Worm (Caenorhabditis elegans) whole organism, L1 larva: Measurements from ENCODE around the gene srh-45.

Experiments used
- F16B12.6 ChIP-seq: fragments of 150-350 bp; optimal IDR thresholded peaks from 2 replicates; lab custom pipeline; 2014; ENCODE audit warnings: missing biosample characterization, missing genetic modification characterization
- Y116A8C.19 ChIP-seq: sonication (generic microtip); optimal IDR thresholded peaks from 2 replicates; lab custom pipeline; 2016; ENCODE audit warnings: missing compliant biosample characterization, missing genetic modification characterization, borderline replicate concordance
- aly-2 ChIP-seq: fragments of 150-350 bp; optimal IDR thresholded peaks from 2 replicates; lab custom pipeline; 2014; ENCODE audit warnings: missing biosample characterization, missing genetic modification characterization
- ceh-82 ChIP-seq, 3 experiments: fragments of 150-350 bp in 1 of 3; sonication (generic microtip) in 2 of 3; optimal IDR thresholded peaks; 2 replicates each; lab custom pipeline; 2014 to 2017; ENCODE audit warnings: missing biosample characterization in 3 of 3, missing genetic modification characterization in 3 of 3
- ceh-88 ChIP-seq: fragments of 200-800 bp; sonication (Bioruptor generic); IDR thresholded peaks from 2 replicates; pipeline ENCODE4 v1.3.6; 2022; ENCODE audit warnings: missing genetic modification characterization, missing compliant biosample characterization
- ceh-90 ChIP-seq: sonication (generic microtip); optimal IDR thresholded peaks from 2 replicates; lab custom pipeline; 2016; ENCODE audit warnings: missing genetic modification characterization, missing compliant biosample characterization
- ces-1 ChIP-seq: fragments of 150-350 bp; optimal IDR thresholded peaks from 2 replicates; lab custom pipeline; 2014; ENCODE audit warnings: missing biosample characterization, missing genetic modification reagents, missing genetic modification characterization
- efl-1 ChIP-seq, 4 experiments: fragments of 150-350 bp; optimal IDR thresholded peaks in 3 of 4; peaks in 1 of 4; 1 replicate in 1 of 4; 2 replicates in 3 of 4; lab custom pipeline; 2014; ENCODE audit warnings: missing biosample characterization in 2 of 4, missing genetic modification characterization in 2 of 4, missing genetic modification reagents in 2 of 4
- fkh-10 ChIP-seq: sonication (generic microtip); optimal IDR thresholded peaks from 2 replicates; lab custom pipeline; 2017; ENCODE audit warnings: missing biosample characterization, missing genetic modification reagents, missing genetic modification characterization
- fos-1 ChIP-seq: fragments of 150-350 bp; optimal IDR thresholded peaks from 2 replicates; lab custom pipeline; 2014; ENCODE audit warnings: missing biosample characterization, missing genetic modification characterization
- grh-1 ChIP-seq: fragments of 200-800 bp; sonication (Bioruptor generic); IDR thresholded peaks from 2 replicates; pipeline ENCODE4 v1.3.6; 2022; ENCODE audit warnings: missing genetic modification reagents, missing genetic modification characterization, missing compliant biosample characterization
- hlh-17 ChIP-seq: fragments of 200-800 bp; sonication (Bioruptor generic); optimal IDR thresholded peaks from 2 replicates; lab custom pipeline; 2018; ENCODE audit warnings: missing genetic modification characterization, mild to moderate bottlenecking, missing compliant biosample characterization, moderate library complexity, borderline replicate concordance
- isw-1 ChIP-seq: fragments of 200-800 bp; sonication (Bioruptor generic); IDR thresholded peaks from 2 replicates; pipeline ENCODE4 v1.3.6; 2022; ENCODE audit warnings: missing genetic modification characterization, missing compliant biosample characterization
- jun-1 ChIP-seq: fragments of 150-350 bp; optimal IDR thresholded peaks from 2 replicates; lab custom pipeline; 2014; ENCODE audit warnings: missing biosample characterization, missing genetic modification reagents, missing genetic modification characterization
- lin-14 ChIP-seq: fragments of 200-800 bp; sonication (Bioruptor generic); optimal IDR thresholded peaks from 2 replicates; lab custom pipeline; 2018; ENCODE audit warnings: mild to moderate bottlenecking, missing genetic modification characterization, moderate library complexity, missing compliant biosample characterization
- lsy-2 ChIP-seq, 2 experiments: fragments of 150-350 bp; optimal IDR thresholded peaks; 2 replicates each; lab custom pipeline; 2014; ENCODE audit warnings: missing biosample characterization in 2 of 2, missing genetic modification characterization in 2 of 2
- mdl-1 ChIP-seq, 2 experiments: fragments of 150-350 bp; optimal IDR thresholded peaks; 2 replicates each; lab custom pipeline; 2014 to 2017; ENCODE audit warnings: missing biosample characterization in 2 of 2, missing genetic modification characterization in 2 of 2, inconsistent platforms in 1 of 2
- mep-1 ChIP-seq: fragments of 150-350 bp; optimal IDR thresholded peaks from 2 replicates; lab custom pipeline; 2014; ENCODE audit warnings: missing biosample characterization, missing genetic modification characterization
- nhr-12 ChIP-seq: sonication (generic microtip); optimal IDR thresholded peaks from 2 replicates; lab custom pipeline; 2017; ENCODE audit warnings: missing biosample characterization, missing genetic modification characterization
- nhr-19 ChIP-seq: fragments of 200-800 bp; sonication (Bioruptor generic); conservative IDR thresholded peaks from 2 replicates; pipeline ENCODE4 v1.3.6; 2022; ENCODE audit warnings: missing genetic modification characterization, missing compliant biosample characterization
- nhr-47 ChIP-seq: sonication (generic microtip); optimal IDR thresholded peaks from 2 replicates; lab custom pipeline; 2016; ENCODE audit warnings: mild to moderate bottlenecking, missing genetic modification characterization, moderate library complexity, missing compliant biosample characterization
- nhr-71 ChIP-seq: sonication (generic microtip); optimal IDR thresholded peaks from 2 replicates; lab custom pipeline; 2016; ENCODE audit warnings: mild to moderate bottlenecking, missing genetic modification characterization, moderate library complexity, missing compliant biosample characterization
- nhr-77 ChIP-seq: fragments of 150-350 bp; optimal IDR thresholded peaks from 2 replicates; lab custom pipeline; 2014; ENCODE audit warnings: missing biosample characterization, missing genetic modification characterization
- nhr-85 ChIP-seq: sonication (generic microtip); peaks from one replicate; lab custom pipeline; 2016; ENCODE audit warnings: missing genetic modification characterization, inconsistent platforms, missing compliant biosample characterization
- nhr-90 ChIP-seq: sonication (generic microtip); optimal IDR thresholded peaks from 2 replicates; lab custom pipeline; 2016; ENCODE audit warnings: mild to moderate bottlenecking, missing genetic modification characterization, missing compliant biosample characterization; ENCODE audit not compliant: poor library complexity
- pag-3 ChIP-seq: sonication (generic microtip); optimal IDR thresholded peaks from 2 replicates; lab custom pipeline; 2017; ENCODE audit warnings: missing genetic modification characterization, mild to moderate bottlenecking, missing compliant biosample characterization, antibody characterized with exemption, borderline replicate concordance; ENCODE audit not compliant: insufficient read depth
- pax-3 ChIP-seq: fragments of 200-800 bp; sonication (Bioruptor generic); optimal IDR thresholded peaks from 2 replicates; lab custom pipeline; 2018; ENCODE audit warnings: mild to moderate bottlenecking, missing genetic modification characterization, moderate library complexity, missing compliant biosample characterization
- pqm-1 ChIP-seq: sonication (generic microtip); optimal IDR thresholded peaks from 3 replicates; lab custom pipeline; 2017; ENCODE audit warnings: missing biosample characterization, missing genetic modification characterization
- rnt-1 ChIP-seq: sonication (generic microtip); optimal IDR thresholded peaks from 2 replicates; lab custom pipeline; 2016; ENCODE audit warnings: mild to moderate bottlenecking, missing genetic modification characterization, moderate library complexity, missing compliant biosample characterization
- skn-1 ChIP-seq: fragments of 150-350 bp; optimal IDR thresholded peaks from 2 replicates; lab custom pipeline; 2014; ENCODE audit warnings: missing biosample characterization, missing genetic modification characterization
- snu-23 ChIP-seq: sonication (generic microtip); optimal IDR thresholded peaks from 2 replicates; lab custom pipeline; 2016; ENCODE audit warnings: missing genetic modification characterization, missing compliant biosample characterization
- sox-4 ChIP-seq: sonication (generic microtip); optimal IDR thresholded peaks from 2 replicates; lab custom pipeline; 2016; ENCODE audit warnings: missing genetic modification characterization, missing compliant biosample characterization
- sptf-1 ChIP-seq: fragments of 150-350 bp; optimal IDR thresholded peaks from 2 replicates; lab custom pipeline; 2014; ENCODE audit warnings: missing biosample characterization, missing genetic modification characterization
- tbx-2 ChIP-seq: sonication (generic microtip); optimal IDR thresholded peaks from 2 replicates; lab custom pipeline; 2016; ENCODE audit warnings: missing genetic modification characterization, missing compliant biosample characterization
- unc-86 ChIP-seq: sonication (generic microtip); optimal IDR thresholded peaks from 2 replicates; lab custom pipeline; 2016; ENCODE audit warnings: missing genetic modification characterization, missing compliant biosample characterization
- unc-98 ChIP-seq: fragments of 200-800 bp; sonication (Bioruptor generic); IDR thresholded peaks from 2 replicates; pipeline ENCODE4 v1.3.6; 2022; ENCODE audit warnings: missing genetic modification characterization, missing compliant biosample characterization
- xbp-1 ChIP-seq: sonication (generic microtip); optimal IDR thresholded peaks from 2 replicates; lab custom pipeline; 2016; ENCODE audit warnings: missing genetic modification characterization, missing compliant biosample characterization
- ztf-4 ChIP-seq: fragments of 150-350 bp; optimal IDR thresholded peaks from 2 replicates; lab custom pipeline; 2014; ENCODE audit warnings: missing biosample characterization, missing genetic modification characterization

Gene srh-45

DNA sequence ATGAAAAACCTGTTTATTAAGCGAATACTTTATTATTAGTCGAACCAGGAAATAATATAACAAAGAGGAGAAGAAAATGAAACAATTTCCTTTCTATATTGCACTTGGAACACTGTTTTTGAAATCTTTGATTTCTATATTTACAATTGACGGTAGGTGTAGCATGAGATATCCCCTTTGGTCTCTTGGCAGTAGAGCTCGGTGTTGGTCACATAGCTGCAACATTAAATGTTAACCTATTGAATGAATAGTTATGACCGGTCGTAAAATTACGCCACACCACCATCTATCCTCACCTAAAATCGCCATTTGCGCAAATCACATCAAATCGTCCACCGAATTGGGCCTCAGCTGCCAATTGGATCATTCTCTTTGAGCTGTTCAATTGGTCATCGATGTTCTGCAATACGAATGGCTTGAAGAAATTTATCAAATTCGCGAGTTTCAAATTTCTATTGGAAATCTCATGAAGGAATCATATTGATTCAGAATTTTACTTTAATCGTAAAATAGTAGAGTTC lies 40.1 kb upstream of the srh-45 start:
- no peak for TF ChIP-seq efl-1 (optimal IDR thresholded peaks at IDR 0.05; lab: Kevin White, UChicago)
- peak in 1 of 2 experiments; percentile 9 for TF ChIP-seq efl-1 (GFP tag; optimal IDR thresholded peaks at IDR 0.05 in 1 of 2; lab: Kevin White, UChicago)
- TF ChIP-seq ceh-90 (tag; lab: Kevin White, UChicago), result no peak

DNA sequence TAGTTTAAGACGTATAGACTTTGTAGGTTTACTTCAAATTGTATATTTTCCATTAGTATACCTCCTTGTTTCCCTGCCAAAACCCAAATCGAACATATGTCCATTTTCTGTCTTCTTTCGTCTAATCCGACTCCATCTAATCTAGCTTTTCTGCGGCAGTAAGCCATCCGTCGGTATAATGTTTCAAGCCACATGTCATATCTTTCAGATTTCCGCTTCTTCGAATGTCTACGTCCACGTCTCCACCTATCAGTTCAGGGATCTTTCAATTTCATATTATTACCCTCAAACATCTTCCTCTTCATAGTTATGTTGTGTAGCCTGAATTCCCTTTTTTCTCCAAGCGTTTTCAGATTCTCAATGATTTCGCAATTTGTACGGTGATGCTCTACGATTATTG lies 39.3 kb upstream of the srh-45 start:
- TF ChIP-seq ztf-4 (no peak), sptf-1 (tag; lab: Kevin White, UChicago) (no peak), ceh-88 (GFP tag; lab: Robert Waterston, UW) (no peak), mdl-1 (tag; optimal IDR thresholded peaks at IDR 0.05; lab: Kevin White, UChicago) (no peak), ces-1 (GFP tag; lab: Kevin White, UChicago) (no peak), xbp-1 (tag; lab: Kevin White, UChicago) (no peak), hlh-17 (GFP tag; lab: Kevin White, UChicago) (no peak), aly-2 (tag; lab: Kevin White, UChicago) (no peak), mep-1 (tag; lab: Kevin White, UChicago) (no peak), jun-1 (tag; lab: Kevin White, UChicago) (no peak), isw-1 (GFP tag; lab: Robert Waterston, UW) (no peak), pag-3 (tag; lab: Kevin White, UChicago) (no peak), nhr-47 (tag; lab: Kevin White, UChicago) (no peak)
- TF ChIP-seq, all 84 proteins: peak for 0

DNA sequence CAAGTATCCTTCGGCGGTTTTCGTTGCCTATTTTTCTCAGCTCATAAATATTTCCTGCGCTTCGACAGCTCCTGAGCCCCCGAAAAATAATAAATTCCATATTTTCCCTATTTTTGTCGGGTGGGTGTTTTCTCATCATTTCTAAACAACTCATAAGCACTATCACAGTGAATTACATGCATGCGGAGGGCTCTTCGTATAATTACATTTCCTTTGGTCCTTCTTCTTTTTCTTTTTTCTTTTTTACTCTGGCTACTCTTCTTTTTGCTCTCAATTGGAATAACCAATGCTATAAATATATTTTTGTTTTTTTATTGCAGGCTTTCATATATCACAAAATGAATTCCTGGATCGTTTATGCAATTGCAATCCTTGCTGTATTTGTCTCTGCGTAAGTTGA lies 37.1 kb upstream of the srh-45 start, which contains the start of gene T02E9.5:
Gene T02E9.5, plus strand, starts transcription at position 321 of the 400 bp plus-strand sequence.
- TF ChIP-seq lin-14 (GFP tag; lab: Kevin White, UChicago) (peak; percentile 66), fkh-10 (GFP tag; lab: Kevin White, UChicago) (no peak), ces-1 (GFP tag; lab: Kevin White, UChicago) (peak; percentile 8), lsy-2 (tag; optimal IDR thresholded peaks at IDR 0.05; lab: Kevin White, UChicago) (peak in 1 of 2 experiments; percentile 2), unc-86 (tag; lab: Kevin White, UChicago) (peak; percentile 31), F16B12.6 (no peak)

DNA sequence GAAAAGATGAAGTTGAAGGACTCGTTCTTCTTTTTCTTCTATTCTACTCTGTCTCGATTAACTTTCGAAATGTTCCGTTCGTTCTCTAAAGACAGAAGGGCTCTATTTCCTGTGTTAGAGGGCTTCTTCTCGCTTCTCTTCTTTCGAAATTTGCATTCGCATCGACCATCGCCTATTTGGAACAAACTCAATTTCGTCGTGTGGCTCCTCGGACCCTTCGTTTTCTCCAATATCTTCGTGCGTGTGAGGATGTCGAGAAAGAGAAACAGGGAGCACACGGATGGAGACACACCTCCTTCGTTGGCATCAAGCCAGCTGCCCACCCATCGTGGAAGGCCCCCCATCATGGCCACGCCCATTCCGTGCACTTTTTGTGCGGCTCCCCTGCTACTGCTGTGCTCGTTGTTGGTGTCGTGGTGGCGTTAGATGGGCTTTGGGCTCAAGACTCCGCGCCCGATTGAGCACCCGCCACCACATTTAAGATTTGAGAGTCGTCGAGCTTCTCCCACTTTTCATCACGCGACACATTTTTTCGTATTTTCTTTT lies 36.4 kb upstream of the srh-45 start:
- no peak for TF ChIP-seq skn-1 (tag; lab: Kevin White, UChicago)
- TF ChIP-seq fos-1 (tag; lab: Kevin White, UChicago), result no peak
- no peak for TF ChIP-seq sox-4 (tag; lab: Kevin White, UChicago)
- no peak for TF ChIP-seq grh-1 (GFP tag; lab: Robert Waterston, UW)
- TF ChIP-seq rnt-1 (tag; lab: Kevin White, UChicago), result no peak
- TF ChIP-seq snu-23 (GFP tag; lab: Kevin White, UChicago), result no peak
- TF ChIP-seq nhr-19, result no peak
- TF ChIP-seq nhr-85, result no peak
- TF ChIP-seq nhr-12, result no peak
- TF ChIP-seq lin-14 (GFP tag; lab: Kevin White, UChicago), result peak; percentile 77
- TF ChIP-seq nhr-77, result no peak
- TF ChIP-seq pqm-1 (tag; lab: Kevin White, UChicago), result no peak
- no peak for TF ChIP-seq unc-98 (GFP tag; lab: Robert Waterston, UW)
- peak; percentile 90 for TF ChIP-seq fkh-10 (GFP tag; lab: Kevin White, UChicago)
- TF ChIP-seq tbx-2 (tag; lab: Kevin White, UChicago), result peak; percentile 5
- TF ChIP-seq pax-3 (tag; lab: Kevin White, UChicago), result no peak
- TF ChIP-seq ces-1 (GFP tag; lab: Kevin White, UChicago), result peak; percentile 63
- peak; percentile 29 to 48 (median 34) for TF ChIP-seq ceh-82 (tag; optimal IDR thresholded peaks at IDR 0.05; lab: Kevin White, UChicago)
- no peak for TF ChIP-seq nhr-90
- TF ChIP-seq Y116A8C.19 (tag; lab: Kevin White, UChicago), result no peak
- no peak for TF ChIP-seq nhr-71 (tag; lab: Kevin White, UChicago)
- TF ChIP-seq, all 84 proteins: peak for 5
